Worm (Caenorhabditis elegans): ENCODE data around the gene lmtr-3.

DNA sequence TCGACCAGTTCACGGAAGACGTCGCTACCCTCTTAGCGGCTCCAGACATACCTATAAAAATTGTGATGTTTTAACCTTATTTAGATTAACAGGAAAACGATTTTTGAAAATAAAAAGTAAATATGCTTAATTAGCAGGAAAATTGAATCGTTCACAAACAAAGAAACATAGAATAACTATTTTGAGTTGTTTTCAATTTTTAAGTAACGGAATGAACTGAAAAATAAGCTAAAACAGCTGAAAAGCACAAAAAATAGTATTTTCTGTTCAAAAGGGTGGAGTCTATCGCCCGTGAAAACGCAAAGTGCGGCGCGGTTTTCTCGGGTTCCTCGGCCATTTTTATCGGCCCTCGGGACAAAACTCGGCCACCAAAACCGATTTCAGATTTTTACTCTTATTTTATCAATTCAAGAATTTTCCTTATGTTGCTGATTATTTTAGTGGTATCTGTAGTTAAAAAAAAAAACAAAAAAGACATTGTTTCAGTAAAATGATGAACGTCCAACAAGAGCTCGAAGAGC, at the start of gene lmtr-3, which contains the start of gene atp-5:
- TF ChIP-seq cog-1 (tag; optimal IDR thresholded peaks at IDR 0.05) (peak; percentile 34), ztf-23 (GFP tag; IDR thresholded peaks at IDR 0.05) (peak; percentile 76), ztf-29 (GFP tag; IDR thresholded peaks at IDR 0.05) (no peak)
